Fruit fly (Drosophila melanogaster) whole organism, prepupa: ENCODE measurements around the gene cup.
A peak's percentile ranks its signal among the peaks of the same experiment; 100 is the strongest.

Source experiments
- CG10631 ChIP-seq: fragments of 200-800 bp; sonication (Bioruptor generic); optimal IDR thresholded peaks from 2 replicates; lab custom pipeline; 2016; ENCODE audit warnings: missing biosample characterization, missing genetic modification characterization
- CG10669 ChIP-seq: fragments of 200-800 bp; sonication (Bioruptor generic); optimal IDR thresholded peaks from 3 replicates; lab custom pipeline; 2018; ENCODE audit warnings: missing biosample characterization, mild to moderate bottlenecking, missing genetic modification characterization, moderate library complexity
- CG11762 ChIP-seq: fragments of 200-800 bp; sonication (Bioruptor generic); optimal IDR thresholded peaks from 3 replicates; lab custom pipeline; 2016; ENCODE audit warnings: missing biosample characterization, missing genetic modification characterization; ENCODE audit not compliant: insufficient read depth
- CG15336 ChIP-seq: fragments of 200-800 bp; sonication (Bioruptor generic); IDR thresholded peaks from 2 replicates; pipeline ENCODE4 v1.3.6; 2022; ENCODE audit warnings: missing biosample characterization, missing genetic modification characterization
- CG16779 ChIP-seq: fragments of 200-800 bp; sonication (Bioruptor generic); optimal IDR thresholded peaks from 3 replicates; lab custom pipeline; 2017; ENCODE audit warnings: missing biosample characterization, mild to moderate bottlenecking, missing genetic modification characterization
- CG3032 ChIP-seq: fragments of 200-800 bp; optimal IDR thresholded peaks from 2 replicates; lab custom pipeline; 2019; ENCODE audit warnings: missing biosample characterization, mild to moderate bottlenecking, missing genetic modification characterization, moderate library complexity
- CG31627 ChIP-seq: fragments of 200-800 bp; sonication (Bioruptor generic); optimal IDR thresholded peaks from 3 replicates; lab custom pipeline; 2016; ENCODE audit warnings: missing biosample characterization, missing genetic modification characterization
- CG32006 ChIP-seq: fragments of 200-800 bp; sonication (Bioruptor generic); optimal IDR thresholded peaks from 3 replicates; lab custom pipeline; 2017; ENCODE audit warnings: missing biosample characterization, mild to moderate bottlenecking, missing genetic modification characterization
- CG34406 ChIP-seq: fragments of 200-800 bp; sonication (Bioruptor generic); optimal IDR thresholded peaks from 3 replicates; lab custom pipeline; 2016; ENCODE audit warnings: missing biosample characterization, missing genetic modification characterization
- CG3919 ChIP-seq: fragments of 200-800 bp; sonication (Bioruptor generic); optimal IDR thresholded peaks from 3 replicates; lab custom pipeline; 2016; ENCODE audit warnings: missing biosample characterization, missing genetic modification characterization
- CG4318 ChIP-seq: fragments of 200-800 bp; sonication (Bioruptor generic); optimal IDR thresholded peaks from 3 replicates; lab custom pipeline; 2017; ENCODE audit warnings: missing biosample characterization, mild to moderate bottlenecking, missing genetic modification characterization
- CG6276 ChIP-seq: fragments of 200-800 bp; sonication (Bioruptor generic); optimal IDR thresholded peaks from 2 replicates; lab custom pipeline; 2017; ENCODE audit warnings: missing biosample characterization, mild to moderate bottlenecking, missing genetic modification characterization
- CG6792 ChIP-seq: fragments of 200-800 bp; sonication (Bioruptor generic); optimal IDR thresholded peaks from 3 replicates; lab custom pipeline; 2016; ENCODE audit warnings: missing biosample characterization, missing genetic modification characterization
- CG6808 ChIP-seq: fragments of 200-800 bp; sonication (Bioruptor generic); optimal IDR thresholded peaks from 3 replicates; lab custom pipeline; 2017; ENCODE audit warnings: missing biosample characterization, missing genetic modification characterization, mild to moderate bottlenecking, moderate library complexity, missing genetic modification reagents
- CG7368 ChIP-seq: fragments of 200-800 bp; sonication (Bioruptor generic); optimal IDR thresholded peaks from 3 replicates; lab custom pipeline; 2016; ENCODE audit warnings: missing biosample characterization, missing genetic modification characterization
- CG8119 ChIP-seq: fragments of 200-800 bp; sonication (Bioruptor generic); IDR thresholded peaks from 3 replicates; pipeline ENCODE4 v1.3.6; 2022; ENCODE audit warnings: missing biosample characterization, missing genetic modification characterization
- CG8632 ChIP-seq: fragments of 200-800 bp; sonication (Bioruptor generic); optimal IDR thresholded peaks from 3 replicates; lab custom pipeline; 2016; ENCODE audit warnings: missing biosample characterization, missing genetic modification characterization
- CG9139 ChIP-seq: fragments of 200-800 bp; sonication (Bioruptor generic); optimal IDR thresholded peaks from 3 replicates; lab custom pipeline; 2017; ENCODE audit warnings: missing biosample characterization, mild to moderate bottlenecking, missing genetic modification characterization
- Eip75B ChIP-seq: fragments of 200-800 bp; sonication (Bioruptor generic); optimal IDR thresholded peaks from 3 replicates; lab custom pipeline; 2016; ENCODE audit warnings: missing biosample characterization, missing genetic modification characterization
- Eip78C ChIP-seq: fragments of 200-800 bp; sonication (Bioruptor generic); peaks from one replicate; lab custom pipeline; 2016; ENCODE audit warnings: missing biosample characterization, missing genetic modification characterization
- Eip93F ChIP-seq: fragments of 200-800 bp; sonication (Bioruptor generic); optimal IDR thresholded peaks from 2 replicates; lab custom pipeline; 2016; ENCODE audit warnings: missing biosample characterization, mild to moderate bottlenecking, missing genetic modification characterization
- Ets96B ChIP-seq: fragments of 200-800 bp; optimal IDR thresholded peaks from 2 replicates; lab custom pipeline; 2019; ENCODE audit warnings: missing biosample characterization, mild to moderate bottlenecking, missing genetic modification characterization, moderate library complexity
- Gug ChIP-seq: fragments of 200-800 bp; sonication (Bioruptor generic); IDR thresholded peaks from 2 replicates; pipeline ENCODE4 v1.3.6; 2022; ENCODE audit warnings: missing biosample characterization, missing genetic modification characterization
- Hr39 ChIP-seq: fragments of 200-800 bp; sonication (Bioruptor generic); optimal IDR thresholded peaks from 2 replicates; lab custom pipeline; 2016; ENCODE audit warnings: missing biosample characterization, missing genetic modification characterization
- Hr4 ChIP-seq: fragments of 200-800 bp; sonication (Bioruptor generic); optimal IDR thresholded peaks from 3 replicates; lab custom pipeline; 2016; ENCODE audit warnings: missing biosample characterization, missing genetic modification characterization
- Lpt ChIP-seq: fragments of 200-800 bp; sonication (Bioruptor generic); optimal IDR thresholded peaks from 3 replicates; lab custom pipeline; 2016; ENCODE audit warnings: missing biosample characterization, missing genetic modification characterization
- Met ChIP-seq: fragments of 200-800 bp; sonication (Bioruptor generic); optimal IDR thresholded peaks from 3 replicates; lab custom pipeline; 2016; ENCODE audit warnings: missing biosample characterization, missing genetic modification characterization
- OdsH ChIP-seq: fragments of 200-800 bp; sonication (Bioruptor generic); optimal IDR thresholded peaks from 3 replicates; lab custom pipeline; 2016; ENCODE audit warnings: missing biosample characterization, missing genetic modification characterization
- Smox ChIP-seq: fragments of 200-800 bp; sonication (Bioruptor generic); optimal IDR thresholded peaks from 3 replicates; lab custom pipeline; 2016; ENCODE audit warnings: missing biosample characterization, missing genetic modification characterization
- Sox102F ChIP-seq: fragments of 200-800 bp; sonication (Bioruptor generic); optimal IDR thresholded peaks from 2 replicates; lab custom pipeline; 2016; ENCODE audit warnings: missing biosample characterization, mild to moderate bottlenecking, missing genetic modification characterization
- Sox14 ChIP-seq: fragments of 200-800 bp; sonication (Bioruptor generic); optimal IDR thresholded peaks from 3 replicates; lab custom pipeline; 2016; ENCODE audit warnings: missing biosample characterization, missing genetic modification characterization
- Sox15 ChIP-seq: fragments of 200-800 bp; sonication (Bioruptor generic); optimal IDR thresholded peaks from 3 replicates; lab custom pipeline; 2016; ENCODE audit warnings: missing biosample characterization, missing genetic modification characterization
- achi ChIP-seq: fragments of 200-800 bp; sonication (Bioruptor generic); optimal IDR thresholded peaks from 3 replicates; lab custom pipeline; 2016; ENCODE audit warnings: missing biosample characterization, missing genetic modification characterization
- acj6 ChIP-seq: fragments of 200-800 bp; sonication (Bioruptor generic); optimal IDR thresholded peaks from 3 replicates; lab custom pipeline; 2016; ENCODE audit warnings: missing biosample characterization, missing genetic modification characterization
- cyc ChIP-seq: fragments of 200-800 bp; sonication (Bioruptor generic); optimal IDR thresholded peaks from 3 replicates; lab custom pipeline; 2016; ENCODE audit warnings: missing biosample characterization, missing genetic modification characterization
- dac ChIP-seq: fragments of 200-800 bp; sonication (Bioruptor generic); optimal IDR thresholded peaks from 2 replicates; lab custom pipeline; 2017; ENCODE audit warnings: missing biosample characterization, mild to moderate bottlenecking, missing genetic modification characterization
- dsx ChIP-seq: fragments of 200-800 bp; optimal IDR thresholded peaks from 3 replicates; lab custom pipeline; 2019; ENCODE audit warnings: missing biosample characterization, mild to moderate bottlenecking, missing genetic modification characterization, moderate library complexity; ENCODE audit not compliant: poor library complexity, severe bottlenecking
- esn ChIP-seq: fragments of 200-800 bp; sonication (Bioruptor generic); optimal IDR thresholded peaks from 2 replicates; lab custom pipeline; 2016; ENCODE audit warnings: missing biosample characterization, mild to moderate bottlenecking, missing genetic modification characterization, moderate library complexity
- fkh ChIP-seq: fragments of 200-800 bp; sonication (Bioruptor generic); optimal IDR thresholded peaks from 3 replicates; lab custom pipeline; 2017; ENCODE audit warnings: missing biosample characterization, mild to moderate bottlenecking, missing genetic modification characterization, moderate library complexity
- lz ChIP-seq: fragments of 200-800 bp; sonication (Bioruptor generic); optimal IDR thresholded peaks from 3 replicates; lab custom pipeline; 2016; ENCODE audit warnings: missing biosample characterization, missing genetic modification characterization
- net ChIP-seq: fragments of 200-800 bp; sonication (Bioruptor generic); optimal IDR thresholded peaks from 3 replicates; lab custom pipeline; 2016; ENCODE audit warnings: missing biosample characterization, missing genetic modification characterization
- pdm3 ChIP-seq: fragments of 200-800 bp; sonication (Bioruptor generic); optimal IDR thresholded peaks from 3 replicates; lab custom pipeline; 2016; ENCODE audit warnings: missing biosample characterization, missing genetic modification characterization
- salr ChIP-seq, 2 experiments: fragments of 200-800 bp; sonication (Bioruptor generic); optimal IDR thresholded peaks; 3 replicates each; lab custom pipeline; 2016 to 2018; ENCODE audit warnings: missing biosample characterization in 2 of 2, missing genetic modification characterization in 2 of 2, mild to moderate bottlenecking in 1 of 2
- spab ChIP-seq: fragments of 200-800 bp; sonication (Bioruptor generic); optimal IDR thresholded peaks from 2 replicates; lab custom pipeline; 2017; ENCODE audit warnings: missing biosample characterization, mild to moderate bottlenecking, missing genetic modification characterization, missing genetic modification reagents
- ss ChIP-seq, 2 experiments: fragments of 200-800 bp; sonication (Bioruptor generic); optimal IDR thresholded peaks; 2 replicates in 1 of 2; 3 replicates in 1 of 2; lab custom pipeline; 2017 to 2018; ENCODE audit warnings: mild to moderate bottlenecking in 2 of 2, missing biosample characterization in 2 of 2, missing genetic modification characterization in 2 of 2, moderate library complexity in 1 of 2
- svp ChIP-seq: fragments of 200-800 bp; sonication (Bioruptor generic); peaks from one replicate; lab custom pipeline; 2016; ENCODE audit warnings: missing biosample characterization, missing genetic modification characterization
- topi ChIP-seq: fragments of 200-800 bp; sonication (Bioruptor generic); optimal IDR thresholded peaks from 3 replicates; lab custom pipeline; 2016; ENCODE audit warnings: missing biosample characterization, missing genetic modification characterization

The cup gene

DNA sequence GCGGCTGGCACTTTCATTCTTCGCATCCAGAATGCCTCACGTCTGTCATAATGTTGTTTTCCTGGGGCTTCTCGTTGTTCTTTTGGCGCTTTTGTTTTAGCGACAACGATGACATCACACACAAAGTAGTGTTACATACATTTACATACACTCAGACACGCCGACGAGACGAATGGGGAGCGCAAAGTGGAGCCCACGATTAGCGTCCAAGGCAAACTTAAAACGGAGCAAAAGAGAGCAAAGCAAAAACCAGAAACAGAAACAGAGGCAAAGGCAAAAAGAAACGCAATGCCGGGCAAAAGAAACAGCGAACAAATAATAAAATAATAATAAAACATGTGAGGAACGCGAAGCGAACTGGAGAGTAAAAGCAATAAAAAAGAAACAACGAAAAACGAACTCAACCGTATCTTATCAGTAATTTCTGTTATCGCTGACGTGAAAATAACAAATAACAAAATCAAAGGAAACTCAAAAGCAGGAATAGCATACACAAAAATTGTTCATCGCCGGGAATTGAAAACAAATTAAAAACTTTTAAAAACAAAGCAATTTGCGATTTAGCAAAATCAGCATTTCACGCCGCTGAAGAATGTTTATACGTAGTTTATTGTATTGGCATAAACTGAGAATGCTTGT lies 18.9 kb upstream of the cup start (continued):
- TF ChIP-seq Lpt (GFP tag; lab: Kevin White, UChicago): no peak
- TF ChIP-seq dac (GFP tag; lab: Kevin White, UChicago): no peak
- TF ChIP-seq Sox102F (GFP tag; lab: Kevin White, UChicago): peak; percentile 1
- TF ChIP-seq Hr39 (GFP tag; lab: Kevin White, UChicago): no peak
- TF ChIP-seq Sox14: no peak
- TF ChIP-seq fkh (GFP tag; lab: Kevin White, UChicago): peak; percentile 43
- TF ChIP-seq Eip93F (GFP tag; lab: Kevin White, UChicago): peak; percentile 44
- no peak for TF ChIP-seq CG3919 (GFP tag; lab: Kevin White, UChicago)

DNA sequence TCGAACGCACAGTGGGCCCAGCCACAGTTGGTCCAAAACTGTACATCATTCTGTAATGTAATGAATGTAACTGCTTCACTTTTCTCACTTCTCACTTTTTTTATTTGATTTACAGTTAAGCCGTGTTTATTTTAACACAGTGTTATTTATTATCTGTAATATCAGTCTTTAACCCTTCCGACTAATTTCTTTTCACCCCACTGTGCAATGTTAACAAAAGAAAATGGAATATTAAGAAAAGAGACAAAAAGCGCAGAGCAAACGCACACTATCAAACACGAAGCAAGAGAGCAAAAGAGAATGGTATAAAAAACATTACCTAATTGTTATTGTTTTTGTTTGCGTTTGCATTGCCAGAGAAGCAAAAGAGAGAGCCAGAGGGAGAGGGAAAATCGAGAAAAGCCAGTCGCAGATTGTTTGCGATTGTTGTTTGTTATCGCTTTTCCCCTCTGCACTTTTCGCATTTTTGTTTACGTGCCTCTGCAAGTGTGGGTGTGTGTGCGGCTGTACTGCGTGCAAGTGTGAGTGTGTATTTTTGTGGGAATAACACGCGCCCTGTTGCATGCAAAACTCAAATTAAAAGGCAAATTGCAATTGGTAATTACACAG lies 16.3 kb upstream of the cup start:
- TF ChIP-seq Hr4 (peak; percentile 99), CG7368 (GFP tag; lab: Kevin White, UChicago) (peak; percentile 93), CG10669 (GFP tag; lab: Kevin White, UChicago) (peak; percentile 89), lz (GFP tag; lab: Kevin White, UChicago) (peak; percentile 96), Gug (GFP tag; lab: Robert Waterston, UW) (peak; percentile 94), Met (GFP tag; lab: Kevin White, UChicago) (peak; percentile 95), achi (GFP tag; lab: Kevin White, UChicago) (peak; percentile 95), CG10631 (peak; percentile 91), esn (peak; percentile 97), CG3919 (GFP tag; lab: Kevin White, UChicago) (peak; percentile 94), fkh (GFP tag; lab: Kevin White, UChicago) (peak; percentile 94), Hr39 (GFP tag; lab: Kevin White, UChicago) (peak; percentile 97), cyc (peak; percentile 92), CG6276 (peak; percentile 99), Lpt (GFP tag; lab: Kevin White, UChicago) (peak; percentile 97), net (GFP tag; lab: Kevin White, UChicago) (peak; percentile 98), CG34406 (GFP tag; lab: Kevin White, UChicago) (peak; percentile 94), pdm3 (peak; percentile 97), CG11762 (GFP tag; lab: Kevin White, UChicago) (peak; percentile 91), Smox (GFP tag; lab: Kevin White, UChicago) (peak; percentile 95), CG3032 (tag; lab: Kevin White, UChicago) (peak; percentile 84), CG9139 (GFP tag; lab: Kevin White, UChicago) (peak; percentile 80), CG31627 (peak; percentile 96), CG6808 (GFP tag; lab: Kevin White, UChicago) (peak; percentile 83), ss (GFP tag; optimal IDR thresholded peaks at IDR 0.05; lab: Kevin White, UChicago) (peak; percentile 60 to 86), Sox14 (peak; percentile 97), topi (GFP tag; lab: Kevin White, UChicago) (peak; percentile 95), OdsH (peak; percentile 96), salr (GFP tag; optimal IDR thresholded peaks at IDR 0.05; lab: Kevin White, UChicago) (peak; percentile 83 to 97), Ets96B (tag; lab: Kevin White, UChicago) (peak; percentile 89), acj6 (peak; percentile 92), CG8119 (GFP tag; lab: Robert Waterston, UW) (peak; percentile 98), CG16779 (peak; percentile 90), spab (GFP tag; lab: Kevin White, UChicago) (peak; percentile 86), CG32006 (GFP tag; lab: Kevin White, UChicago) (peak; percentile 98), dsx (GFP tag; lab: Kevin White, UChicago) (peak; percentile 75), svp (GFP tag; lab: Kevin White, UChicago) (peak; percentile 98), CG6792 (GFP tag; lab: Kevin White, UChicago) (peak; percentile 91), CG8632 (GFP tag; lab: Kevin White, UChicago) (peak; percentile 92), CG4318 (GFP tag; lab: Kevin White, UChicago) (peak; percentile 96), Eip75B (peak; percentile 95), CG15336 (GFP tag; lab: Robert Waterston, UW) (peak; percentile 98), dac (GFP tag; lab: Kevin White, UChicago) (peak; percentile 97), Sox15 (GFP tag; lab: Kevin White, UChicago) (peak; percentile 86), Eip78C (GFP tag; lab: Kevin White, UChicago) (peak; percentile 98)
